Fruit fly (Drosophila melanogaster): Measurements from ENCODE around the gene CG6454.
A peak's percentile ranks its signal among the peaks of the same experiment; 100 is the strongest.

Gene CG6454

dm6 chr3R:24320342-24320711, 28.7 kb upstream of the CG6454 start (continued):
- TF ChIP-seq chinmo (GFP tag; IDR thresholded peaks at IDR 0.05; ENCODE audit: partially characterized antibody) (peak; percentile 81; the same call in 3 of the 4 replicates), CG17912 (GFP tag; optimal IDR thresholded peaks at IDR 0.05) (peak; percentile 25), NC2β (GFP tag; optimal IDR thresholded peaks at IDR 0.05) (no peak), CG7963 (GFP tag; IDR thresholded peaks at IDR 0.05; ENCODE audit: partially characterized antibody) (peak; percentile 46; the same call in 1 of the 3 replicates), Eip74EF (GFP tag; optimal IDR thresholded peaks at IDR 0.05) (no peak), CG1603 (tag; optimal IDR thresholded peaks at IDR 0.05) (no peak), CG2120 (GFP tag; optimal IDR thresholded peaks at IDR 0.05) (no peak), amos (GFP tag; IDR thresholded peaks at IDR 0.05; ENCODE audit: partially characterized antibody) (peak; percentile 74), CG17328 (GFP tag; IDR thresholded peaks at IDR 0.05) (no peak), maf-S (GFP tag; optimal IDR thresholded peaks at IDR 0.05) (no peak), CG42726 (GFP tag; IDR thresholded peaks at IDR 0.05; ENCODE audit: partially characterized antibody) (peak; percentile 39; the same call in 1 of the 2 replicates), CG10543 (GFP tag; optimal IDR thresholded peaks at IDR 0.05) (no peak), CG13624 (GFP tag; optimal IDR thresholded peaks at IDR 0.05) (no peak), CG13894 (tag; optimal IDR thresholded peaks at IDR 0.05) (no peak), H2.0 (GFP tag; IDR thresholded peaks at IDR 0.05) (no peak), unc-4 (GFP tag; IDR thresholded peaks at IDR 0.05; ENCODE audit: partially characterized antibody) (peak; percentile 63), nom (GFP tag; optimal IDR thresholded peaks at IDR 0.05) (no peak), CG8478 (optimal IDR thresholded peaks at IDR 0.05) (peak; percentile 88), CG31224 (GFP tag; IDR thresholded peaks at IDR 0.05) (no peak), lbe (GFP tag; optimal IDR thresholded peaks at IDR 0.05) (no peak), CG14050 (GFP tag; IDR thresholded peaks at IDR 0.05) (no peak), BEAF-32 (GFP tag; optimal IDR thresholded peaks at IDR 0.05) (peak; percentile 75), CG43689 (GFP tag; IDR thresholded peaks at IDR 0.05) (no peak), zfh2 (GFP tag; optimal IDR thresholded peaks at IDR 0.05) (no peak), sc (optimal IDR thresholded peaks at IDR 0.05) (no peak), sc (GFP tag; optimal IDR thresholded peaks at IDR 0.05) (no peak), rib (GFP tag; IDR thresholded peaks at IDR 0.05) (no peak), CG7987 (GFP tag; optimal IDR thresholded peaks at IDR 0.05) (no peak), stc (GFP tag; IDR thresholded peaks at IDR 0.05) (no peak), ems (GFP tag; optimal IDR thresholded peaks at IDR 0.05) (no peak), her (GFP tag; optimal IDR thresholded peaks at IDR 0.05) (peak; percentile 4), CG12155 (GFP tag; optimal IDR thresholded peaks at IDR 0.05) (no peak), nerfin-2 (GFP tag; IDR thresholded peaks at IDR 0.05; ENCODE audit: partially characterized antibody) (no peak), ara (GFP tag; IDR thresholded peaks at IDR 0.05) (no peak), oc (tag; optimal IDR thresholded peaks at IDR 0.05) (no peak), CG10431 (GFP tag; optimal IDR thresholded peaks at IDR 0.05) (no peak), lov (optimal IDR thresholded peaks at IDR 0.05) (no peak), lov (GFP tag; IDR thresholded peaks at IDR 0.05) (no peak), CG15601 (tag; optimal IDR thresholded peaks at IDR 0.05) (no peak), CG18619 (GFP tag; optimal IDR thresholded peaks at IDR 0.05) (no peak), C15 (GFP tag; IDR thresholded peaks at IDR 0.05) (no peak), dmrt99B (tag; optimal IDR thresholded peaks at IDR 0.05) (no peak), CG3995 (GFP tag; optimal IDR thresholded peaks at IDR 0.05) (no peak), Xbp1 (GFP tag; optimal IDR thresholded peaks at IDR 0.05) (no peak), run (tag; optimal IDR thresholded peaks at IDR 0.05) (peak; percentile 11), CG13287 (GFP tag; IDR thresholded peaks at IDR 0.05; ENCODE audit: partially characterized antibody) (peak; percentile 79), HLH54F (GFP tag; optimal IDR thresholded peaks at IDR 0.05) (no peak), CG34224 (GFP tag; IDR thresholded peaks at IDR 0.05; ENCODE audit: partially characterized antibody) (peak; percentile 67), CG11247 (GFP tag; IDR thresholded peaks at IDR 0.05) (no peak), Mes4 (GFP tag; optimal IDR thresholded peaks at IDR 0.05) (no peak), CkIIα-i1 (GFP tag; IDR thresholded peaks at IDR 0.05) (no peak), CG4854 (GFP tag; optimal IDR thresholded peaks at IDR 0.05) (no peak)
